Worm (Caenorhabditis elegans) whole organism, L4 larva: ENCODE measurements around the gene athp-3.

Source experiments
- F37D6.2 ChIP-seq: sonication (generic microtip); optimal IDR thresholded peaks from 2 replicates; lab custom pipeline; 2016; ENCODE audit warnings: mild to moderate bottlenecking, missing genetic modification characterization, missing compliant biosample characterization
- ama-1 ChIP-seq: fragments of 150-350 bp; optimal IDR thresholded peaks from 2 replicates; lab custom pipeline; 2014; ENCODE audit warnings: inconsistent platforms, mixed read lengths
- ceh-82 ChIP-seq: sonication (generic microtip); optimal IDR thresholded peaks from 2 replicates; lab custom pipeline; 2017; ENCODE audit warnings: missing biosample characterization, missing genetic modification characterization
- fkh-10 ChIP-seq: fragments of 150-350 bp; optimal IDR thresholded peaks from 2 replicates; lab custom pipeline; 2014; ENCODE audit warnings: missing biosample characterization, missing genetic modification reagents, missing genetic modification characterization
- lin-15B ChIP-seq: fragments of 150-350 bp; sonication (generic microtip); optimal IDR thresholded peaks from 3 replicates; lab custom pipeline; 2014; ENCODE audit warnings: missing biosample characterization, missing genetic modification characterization
- mdl-1 ChIP-seq, 2 experiments: fragments of 150-350 bp in 1 of 2; sonication (generic microtip) in 1 of 2; optimal IDR thresholded peaks; 2 replicates each; lab custom pipeline; 2014 to 2017; ENCODE audit warnings: missing biosample characterization in 2 of 2, missing genetic modification characterization in 2 of 2
- nhr-11 ChIP-seq: fragments of 150-350 bp; optimal IDR thresholded peaks from 2 replicates; lab custom pipeline; 2014; ENCODE audit warnings: missing biosample characterization, missing genetic modification characterization
- nhr-28 ChIP-seq: fragments of 150-350 bp; optimal IDR thresholded peaks from 2 replicates; lab custom pipeline; 2014; ENCODE audit warnings: missing biosample characterization, missing genetic modification characterization
- nhr-6 ChIP-seq: fragments of 150-350 bp; optimal IDR thresholded peaks from 2 replicates; lab custom pipeline; 2014; ENCODE audit warnings: missing biosample characterization, missing genetic modification characterization
- unc-62 ChIP-seq, 3 experiments: fragments of 150-350 bp in 1 of 3; sonication (generic microtip); optimal IDR thresholded peaks in 2 of 3; peaks in 1 of 3; 1 replicate in 1 of 3; 2 replicates in 2 of 3; lab custom pipeline; 2014 to 2017; ENCODE audit warnings: missing biosample characterization in 3 of 3, missing genetic modification characterization in 3 of 3, missing genetic modification reagents in 3 of 3, missing genotype in 1 of 3
- zfp-3 ChIP-seq: fragments of 200-800 bp; sonication (Bioruptor generic); conservative IDR thresholded peaks from 2 replicates; pipeline ENCODE4 v1.3.6; 2022; ENCODE audit warnings: missing genetic modification reagents, missing genetic modification characterization, missing compliant biosample characterization
- ztf-7 ChIP-seq: fragments of 150-350 bp; optimal IDR thresholded peaks from 2 replicates; lab custom pipeline; 2014; ENCODE audit warnings: missing biosample characterization, missing genetic modification characterization

ce11 chrIV:17087384-17088099, 39.4 kb upstream of the athp-3 start, which contains the start of the genes snx-13 and snr-1:
- TF ChIP-seq nhr-11 (tag; lab: Kevin White, UChicago) (peak; percentile 17), ceh-82 (no peak), F37D6.2 (tag; lab: Kevin White, UChicago) (peak; percentile 69), unc-62 (GFP tag; optimal IDR thresholded peaks at IDR 0.05 in 1 of 2; lab: Kevin White, UChicago) (no peak), unc-62 (tag; optimal IDR thresholded peaks at IDR 0.05; lab: Kevin White, UChicago) (no peak), nhr-6 (no peak), ama-1 (lab: Kevin White, UChicago) (no peak), lin-15B (tag; lab: Kevin White, UChicago) (no peak), ztf-7 (tag; lab: Kevin White, UChicago) (no peak), mdl-1 (tag; optimal IDR thresholded peaks at IDR 0.05; lab: Kevin White, UChicago) (peak in 1 of 2 experiments; percentile 65), nhr-28 (tag; lab: Kevin White, UChicago) (peak; percentile 44), zfp-3 (GFP tag; lab: Robert Waterston, UW) (no peak), fkh-10 (GFP tag; lab: Kevin White, UChicago) (peak; percentile 86)
